Fruit fly (Drosophila melanogaster) whole organism, pupa: ENCODE data around the gene CG13917.

Experiments used
- CG10348 ChIP-seq: fragments of 200-800 bp; sonication (Bioruptor generic); IDR thresholded peaks from 2 replicates; pipeline ENCODE4 v1.3.6; 2022; ENCODE audit warnings: missing biosample characterization, missing genetic modification characterization
- CG12605 ChIP-seq: fragments of 200-800 bp; sonication (Bioruptor generic); IDR thresholded peaks from 2 replicates; pipeline ENCODE4 v1.3.6; 2022; ENCODE audit warnings: missing biosample characterization, missing genetic modification characterization
- CG13204 ChIP-seq: fragments of 200-800 bp; sonication (Bioruptor generic); optimal IDR thresholded peaks from 2 replicates; lab custom pipeline; 2018; ENCODE audit warnings: missing biosample characterization, mild to moderate bottlenecking, missing genetic modification characterization, moderate library complexity
- CG14655 ChIP-seq: fragments of 200-800 bp; sonication (Bioruptor generic); optimal IDR thresholded peaks from 3 replicates; lab custom pipeline; 2017; ENCODE audit warnings: mild to moderate bottlenecking, missing biosample characterization, missing genetic modification reagents, missing genetic modification characterization
- CG15710 ChIP-seq: fragments of 200-800 bp; sonication (Bioruptor generic); optimal IDR thresholded peaks from 2 replicates; lab custom pipeline; 2018; ENCODE audit warnings: missing biosample characterization, mild to moderate bottlenecking, missing genetic modification characterization, moderate library complexity
- CG17806 ChIP-seq: fragments of 200-800 bp; sonication (Bioruptor generic); optimal IDR thresholded peaks from 2 replicates; lab custom pipeline; 2018; ENCODE audit warnings: missing biosample characterization, mild to moderate bottlenecking, missing genetic modification characterization, moderate library complexity
- CG32121 ChIP-seq: fragments of 200-800 bp; sonication (Bioruptor generic); IDR thresholded peaks from 2 replicates; pipeline ENCODE4 v1.3.6; 2022; ENCODE audit warnings: missing biosample characterization, missing genetic modification characterization
- CG34367 ChIP-seq: fragments of 200-800 bp; sonication (Bioruptor generic); optimal IDR thresholded peaks from 2 replicates; lab custom pipeline; 2018; ENCODE audit warnings: missing biosample characterization, mild to moderate bottlenecking, missing genetic modification characterization
- CG4496 ChIP-seq: fragments of 200-800 bp; sonication (Bioruptor generic); IDR thresholded peaks from 3 replicates; pipeline ENCODE4 v1.3.6; 2022; ENCODE audit warnings: missing biosample characterization, missing genetic modification characterization
- CG8159 ChIP-seq: fragments of 200-800 bp; sonication (Bioruptor generic); optimal IDR thresholded peaks from 3 replicates; lab custom pipeline; 2018; ENCODE audit warnings: missing biosample characterization, mild to moderate bottlenecking, missing genetic modification characterization, moderate library complexity
- CG8301 ChIP-seq: fragments of 200-800 bp; sonication (Bioruptor generic); optimal IDR thresholded peaks from 2 replicates; lab custom pipeline; 2018; ENCODE audit warnings: missing biosample characterization, mild to moderate bottlenecking, missing genetic modification characterization
- CG9948 ChIP-seq: fragments of 200-800 bp; sonication (Bioruptor generic); optimal IDR thresholded peaks from 2 replicates; lab custom pipeline; 2018; ENCODE audit warnings: missing biosample characterization, mild to moderate bottlenecking, missing genetic modification characterization, moderate library complexity
- D1 ChIP-seq: fragments of 200-800 bp; sonication (Bioruptor generic); optimal IDR thresholded peaks from 2 replicates; lab custom pipeline; 2018; ENCODE audit warnings: missing biosample characterization, mild to moderate bottlenecking, missing genetic modification characterization, moderate library complexity
- EcR ChIP-seq: fragments of 200-800 bp; sonication (Bioruptor generic); optimal IDR thresholded peaks from 3 replicates; lab custom pipeline; 2019; ENCODE audit warnings: missing biosample characterization, missing genetic modification characterization, mild to moderate bottlenecking, moderate library complexity, missing genetic modification reagents
- Ets98B ChIP-seq: fragments of 200-800 bp; sonication (Bioruptor generic); IDR thresholded peaks from 2 replicates; pipeline ENCODE4 v1.3.6; 2022; ENCODE audit warnings: missing biosample characterization, missing genetic modification characterization
- Pif1A ChIP-seq: fragments of 200-800 bp; sonication (Bioruptor generic); optimal IDR thresholded peaks from 3 replicates; lab custom pipeline; 2016; ENCODE audit warnings: missing biosample characterization, missing genetic modification characterization
- Pif1B ChIP-seq: fragments of 200-800 bp; sonication (Bioruptor generic); optimal IDR thresholded peaks from 3 replicates; lab custom pipeline; 2016; ENCODE audit warnings: missing biosample characterization, missing genetic modification characterization
- Snoo ChIP-seq: fragments of 200-800 bp; sonication (Bioruptor generic); optimal IDR thresholded peaks from 3 replicates; lab custom pipeline; 2017; ENCODE audit warnings: missing biosample characterization, mild to moderate bottlenecking, missing genetic modification characterization, inconsistent platforms
- fd96Ca ChIP-seq: fragments of 200-800 bp; sonication (Bioruptor generic); IDR thresholded peaks from 3 replicates; pipeline ENCODE4 v1.3.6; 2022; ENCODE audit warnings: missing biosample characterization, missing genetic modification characterization
- gl ChIP-seq: fragments of 200-800 bp; sonication (Bioruptor generic); optimal IDR thresholded peaks from 2 replicates; lab custom pipeline; 2018; ENCODE audit warnings: missing biosample characterization, mild to moderate bottlenecking, missing genetic modification characterization
- rn ChIP-seq: fragments of 200-800 bp; sonication (Bioruptor generic); IDR thresholded peaks from 2 replicates; pipeline ENCODE4 v1.3.6; 2022; ENCODE audit warnings: missing biosample characterization, missing genetic modification characterization

Gene CG13917

dm6 chr3L:1629064-1629777 is 52.7 kb downstream of the CG13917 start, which contains the start of gene GC:
GC (minus strand) TSS chr3L:1629301.
- peak; percentile 13 for TF ChIP-seq CG34367 (tag; lab: Kevin White, UChicago)
- TF ChIP-seq CG8159 = no peak
- peak; percentile 39; the same call in 1 of the 2 replicates for TF ChIP-seq CG12605 (GFP tag; lab: Robert Waterston, UW)
- TF ChIP-seq Ets98B (GFP tag; lab: Robert Waterston, UW) = 0 out of 2 replicates have a peak, but pooled peaks have one; percentile 10
- peak; percentile 6 for TF ChIP-seq CG15710

DNA sequence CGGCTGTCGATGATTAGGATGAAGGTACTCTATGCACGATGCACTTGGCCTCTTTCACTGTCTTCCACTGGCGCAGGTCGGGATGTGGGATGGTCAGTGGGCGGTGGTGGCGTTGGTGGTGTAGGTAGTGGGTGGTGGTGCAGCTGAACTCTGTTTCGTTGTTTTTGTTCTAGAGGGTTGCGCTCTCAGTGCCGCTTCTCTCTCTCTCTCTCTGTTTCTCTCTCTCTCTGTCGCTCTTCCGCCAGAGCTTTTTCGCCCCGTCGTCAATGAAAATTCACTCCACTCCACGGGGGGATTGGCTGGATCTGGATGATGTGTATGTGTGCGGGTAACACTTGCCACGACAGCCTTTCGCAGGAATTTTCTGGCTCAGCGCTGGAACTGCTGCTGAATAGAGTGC is 60.4 kb downstream of the CG13917 start:
- TF ChIP-seq fd96Ca (GFP tag; lab: Robert Waterston, UW) (no peak), Ets98B (GFP tag; lab: Robert Waterston, UW) (no peak), CG14655 (GFP tag; lab: Kevin White, UChicago) (no peak), CG8159 (no peak), CG34367 (tag; lab: Kevin White, UChicago) (no peak), CG9948 (tag; lab: Kevin White, UChicago) (no peak), CG8301 (no peak), rn (no peak), CG17806 (no peak), gl (tag; lab: Kevin White, UChicago) (no peak), CG12605 (GFP tag; lab: Robert Waterston, UW) (no peak), CG32121 (GFP tag; lab: Robert Waterston, UW) (no peak), Pif1B (no peak), D1 (tag; lab: Kevin White, UChicago) (no peak), Pif1A (GFP tag; lab: Kevin White, UChicago) (no peak), CG10348 (GFP tag; lab: Robert Waterston, UW) (no peak), CG15710 (no peak), CG13204 (no peak), Snoo (no peak), EcR (GFP tag; lab: Kevin White, UChicago) (no peak)

DNA sequence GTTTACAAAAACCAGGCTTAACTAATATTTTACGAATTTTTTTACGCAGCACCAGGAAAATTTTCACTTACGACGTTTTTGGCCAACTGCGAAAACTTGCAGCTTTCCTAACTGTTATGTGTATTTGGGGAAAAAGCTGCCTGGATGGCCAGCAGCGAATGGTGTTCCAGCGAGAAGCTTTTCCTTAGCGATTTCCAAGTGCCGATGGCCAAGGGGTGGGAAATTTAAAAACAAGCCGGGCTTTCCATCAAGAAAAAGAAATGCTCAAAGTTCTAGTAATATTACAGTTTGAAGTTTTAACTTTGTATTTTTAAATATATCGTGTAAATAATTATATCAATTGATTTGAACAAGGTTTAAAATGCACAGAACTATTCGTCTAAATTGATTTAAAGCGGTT is 61.2 kb downstream of the CG13917 start, which contains the start of gene nSyb:
Gene nSyb (minus strand): TSS at position 101 of the 400 bp plus-strand sequence.
- TF ChIP-seq Ets98B (GFP tag; lab: Robert Waterston, UW) (no peak), Snoo (no peak), CG17806 (no peak), rn (no peak), EcR (GFP tag; lab: Kevin White, UChicago) (no peak), CG4496 (GFP tag; lab: Robert Waterston, UW) (no peak), gl (tag; lab: Kevin White, UChicago) (no peak), Pif1B (no peak), Pif1A (GFP tag; lab: Kevin White, UChicago) (no peak), CG13204 (no peak), CG10348 (GFP tag; lab: Robert Waterston, UW) (no peak), CG9948 (tag; lab: Kevin White, UChicago) (no peak), CG14655 (GFP tag; lab: Kevin White, UChicago) (no peak), CG34367 (tag; lab: Kevin White, UChicago) (no peak), CG15710 (no peak), CG8159 (no peak), fd96Ca (GFP tag; lab: Robert Waterston, UW) (no peak), CG12605 (GFP tag; lab: Robert Waterston, UW) (no peak), CG8301 (no peak), CG32121 (GFP tag; lab: Robert Waterston, UW) (no peak)

- no peak for TF ChIP-seq CG14655 (GFP tag; lab: Kevin White, UChicago)
- TF ChIP-seq Pif1A (GFP tag; lab: Kevin White, UChicago) = no peak
- TF ChIP-seq CG13204 = no peak
- peak; percentile 57 for TF ChIP-seq rn
- TF ChIP-seq CG17806 = peak; percentile 66
- no peak; the same call in 1 of the 2 replicates for TF ChIP-seq CG32121 (GFP tag; lab: Robert Waterston, UW)
- TF ChIP-seq Pif1B = no peak
- no peak for TF ChIP-seq EcR (GFP tag; lab: Kevin White, UChicago)
- no peak for TF ChIP-seq CG10348 (GFP tag; lab: Robert Waterston, UW)
- peak; percentile 31 for TF ChIP-seq CG34367 (tag; lab: Kevin White, UChicago)
- no peak for TF ChIP-seq D1 (tag; lab: Kevin White, UChicago)
- peak; percentile 66 for TF ChIP-seq Snoo
- TF ChIP-seq CG15710 = peak; percentile 68
- TF ChIP-seq fd96Ca (GFP tag; lab: Robert Waterston, UW) = peak; percentile 50; the same call in 1 of the 3 replicates
- TF ChIP-seq gl (tag; lab: Kevin White, UChicago) = no peak
- peak; percentile 69 for TF ChIP-seq CG9948 (tag; lab: Kevin White, UChicago)
- TF ChIP-seq CG8159 = peak; percentile 75
- TF ChIP-seq CG12605 (GFP tag; lab: Robert Waterston, UW) = 0 out of 2 replicates have a peak, but pooled peaks have one; percentile 33
- peak; percentile 57; the same call in 1 of the 2 replicates for TF ChIP-seq Ets98B (GFP tag; lab: Robert Waterston, UW)
- TF ChIP-seq CG8301 = no peak
- peak; percentile 84 for TF ChIP-seq CG4496 (GFP tag; lab: Robert Waterston, UW)
Observed at dm6 chr3L:1639185-1639812, 62.8 kb downstream of the CG13917 start, which contains the start of the genes Mettl2 and Bgb. Mettl2 (minus strand) TSS chr3L:1639235. Bgb (plus strand) TSS chr3L:1639711.

DNA sequence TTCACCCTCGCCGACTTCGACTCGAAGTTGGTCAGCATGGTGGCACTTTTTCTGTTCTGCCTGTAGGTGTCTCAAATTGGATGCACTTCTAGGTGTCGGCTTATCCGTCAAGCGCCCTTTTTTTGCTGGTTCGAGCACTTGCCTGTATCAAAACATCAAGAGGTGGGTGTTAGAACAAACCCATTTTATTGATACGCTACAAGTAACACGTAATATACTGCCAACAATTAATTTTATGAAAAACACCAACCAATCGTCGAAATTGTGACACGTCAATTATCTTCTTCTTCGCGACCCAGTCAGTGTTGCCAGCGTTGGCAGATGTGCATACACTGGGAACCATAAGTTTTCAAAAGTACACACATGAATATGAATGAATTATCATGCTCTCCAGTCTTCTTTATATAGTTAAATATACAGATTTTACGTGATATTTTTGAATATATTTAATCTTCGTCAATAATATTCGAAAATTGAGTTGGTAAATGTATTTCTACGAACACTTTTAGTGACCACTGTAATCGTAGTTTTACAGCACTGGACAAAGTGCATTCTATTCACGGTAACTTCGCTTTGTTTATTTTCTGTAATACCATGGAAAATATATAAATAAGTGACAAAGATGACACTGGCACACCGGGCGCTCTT is 68.5 kb downstream of the CG13917 start, which contains the start of the genes alphaCOP and CG13919:
Gene alphaCOP (minus strand): TSS at position 280 of the 648 bp plus-strand sequence.
Gene CG13919 (plus strand): TSS at position 548 of the 648 bp plus-strand sequence.
- TF ChIP-seq CG17806 = peak; percentile 95
- peak; percentile 98 for TF ChIP-seq Pif1B
- TF ChIP-seq CG13204 = no peak
- peak; percentile 94 for TF ChIP-seq CG14655 (GFP tag; lab: Kevin White, UChicago)
- TF ChIP-seq EcR (GFP tag; lab: Kevin White, UChicago) = peak; percentile 53
- TF ChIP-seq CG10348 (GFP tag; lab: Robert Waterston, UW) = peak; percentile 91
- TF ChIP-seq CG8159 = peak; percentile 96
- TF ChIP-seq rn = peak; percentile 96
- peak; percentile 98 for TF ChIP-seq CG32121 (GFP tag; lab: Robert Waterston, UW)
- TF ChIP-seq Ets98B (GFP tag; lab: Robert Waterston, UW) = peak; percentile 98
- peak; percentile 92 for TF ChIP-seq gl (tag; lab: Kevin White, UChicago)
- TF ChIP-seq D1 (tag; lab: Kevin White, UChicago) = no peak
- peak; percentile 99 for TF ChIP-seq Pif1A (GFP tag; lab: Kevin White, UChicago)
- TF ChIP-seq CG4496 (GFP tag; lab: Robert Waterston, UW) = peak; percentile 98
- TF ChIP-seq CG15710 = peak; percentile 98
- TF ChIP-seq CG12605 (GFP tag; lab: Robert Waterston, UW) = peak; percentile 95
- TF ChIP-seq CG34367 (tag; lab: Kevin White, UChicago) = peak; percentile 97
- peak; percentile 98 for TF ChIP-seq Snoo
- peak; percentile 95 for TF ChIP-seq CG8301
- peak; percentile 95 for TF ChIP-seq fd96Ca (GFP tag; lab: Robert Waterston, UW)
- peak; percentile 95 for TF ChIP-seq CG9948 (tag; lab: Kevin White, UChicago)
